Worm (Caenorhabditis elegans): ENCODE results near the gene C34B4.4.

C34B4.4 gene

DNA sequence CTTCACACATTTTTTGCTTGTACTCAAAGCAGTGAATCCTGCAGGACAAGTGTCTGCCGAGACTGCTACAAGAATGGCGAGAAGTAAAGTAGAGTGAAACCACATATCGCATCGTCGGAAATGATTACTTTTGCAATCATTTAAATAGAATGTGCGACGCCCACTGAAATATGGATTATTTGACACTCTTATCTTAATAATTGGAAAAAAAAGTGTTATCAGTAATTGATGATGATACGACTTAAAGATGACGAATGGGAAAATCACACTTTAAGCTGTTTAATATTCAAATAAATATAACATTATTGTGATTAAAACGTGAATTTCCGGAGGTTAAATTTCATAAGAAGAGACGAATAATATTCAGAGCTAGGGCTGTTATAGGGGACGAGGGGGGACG, 47.8 kb downstream of the C34B4.4 start, which contains the start of gene clec-41:
TSS of gene clec-41 (minus strand) at position 147 of the 400 bp plus-strand sequence.
- TF ChIP-seq cog-1 (tag; optimal IDR thresholded peaks at IDR 0.05) = no peak
- TF ChIP-seq flt-1 (GFP tag; IDR thresholded peaks at IDR 0.05) = no peak
- TF ChIP-seq T22C8.4 (GFP tag; IDR thresholded peaks at IDR 0.05) = no peak
- no peak for TF ChIP-seq klf-2 (GFP tag; conservative IDR thresholded peaks at IDR 0.05)
- TF ChIP-seq med-1 (GFP tag; optimal IDR thresholded peaks at IDR 0.05; ENCODE audit: insufficient read depth) = no peak
- TF ChIP-seq tab-1 (GFP tag; IDR thresholded peaks at IDR 0.05) = no peak
- TF ChIP-seq ztf-29 (GFP tag; IDR thresholded peaks at IDR 0.05) = no peak
- no peak for TF ChIP-seq ztf-23 (GFP tag; IDR thresholded peaks at IDR 0.05)
- TF ChIP-seq ref-1 (GFP tag; conservative IDR thresholded peaks at IDR 0.05) = no peak

DNA sequence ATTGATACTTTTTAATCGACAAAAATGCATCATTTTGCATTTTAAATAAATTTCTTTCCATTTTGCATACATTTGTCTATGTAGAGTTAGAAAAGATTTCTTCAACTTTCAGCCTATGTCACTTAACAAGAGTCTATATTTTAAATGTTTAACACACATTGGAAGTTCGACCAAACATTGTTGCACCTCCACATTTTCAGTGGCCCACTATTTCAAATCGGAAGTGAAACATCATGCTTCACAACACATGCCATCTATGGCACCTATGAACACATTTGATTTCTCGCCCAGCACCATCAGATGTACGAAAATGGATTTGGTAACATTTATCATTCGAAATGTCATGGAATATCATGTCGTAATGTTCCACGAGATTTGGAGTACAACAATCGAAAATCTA, 48.5 kb downstream of the C34B4.4 start, which contains the start of gene dhc-3:
TSS of gene dhc-3 (plus strand) at position 301 of the 400 bp plus-strand sequence.
- TF ChIP-seq T22C8.4 (GFP tag; IDR thresholded peaks at IDR 0.05) = no peak
- no peak for TF ChIP-seq klf-2 (GFP tag; conservative IDR thresholded peaks at IDR 0.05)
- TF ChIP-seq ztf-23 (GFP tag; IDR thresholded peaks at IDR 0.05) = no peak
- no peak for TF ChIP-seq tab-1 (GFP tag; IDR thresholded peaks at IDR 0.05)
- TF ChIP-seq cog-1 (tag; optimal IDR thresholded peaks at IDR 0.05) = no peak
- no peak for TF ChIP-seq ztf-29 (GFP tag; IDR thresholded peaks at IDR 0.05)
- TF ChIP-seq med-1 (GFP tag; optimal IDR thresholded peaks at IDR 0.05; ENCODE audit: insufficient read depth) = no peak
- no peak for TF ChIP-seq flt-1 (GFP tag; IDR thresholded peaks at IDR 0.05)
- TF ChIP-seq ref-1 (GFP tag; conservative IDR thresholded peaks at IDR 0.05) = no peak
